Worm (Caenorhabditis elegans) whole organism, L4 larva: ENCODE data around the gene cnnm-1.

Source experiments
- D1046.2 ChIP-seq: fragments of 200-800 bp; sonication (Bioruptor generic); IDR thresholded peaks from 2 replicates; pipeline ENCODE4 v1.3.6; 2022; ENCODE audit warnings: missing genetic modification characterization, missing compliant biosample characterization
- F37D6.2 ChIP-seq: sonication (generic microtip); optimal IDR thresholded peaks from 2 replicates; lab custom pipeline; 2016; ENCODE audit warnings: mild to moderate bottlenecking, missing genetic modification characterization, missing compliant biosample characterization
- F44E2.7 ChIP-seq: fragments of 200-800 bp; sonication (Bioruptor generic); IDR thresholded peaks from 2 replicates; pipeline ENCODE4 v2.1.2; 2022; ENCODE audit warnings: missing genetic modification characterization, missing compliant biosample characterization
- F49E8.2 ChIP-seq: sonication (generic microtip); optimal IDR thresholded peaks from 2 replicates; lab custom pipeline; 2016; ENCODE audit warnings: missing compliant biosample characterization, mild to moderate bottlenecking, missing genetic modification characterization, borderline replicate concordance
- Y105C5A.15 ChIP-seq: fragments of 200-800 bp; sonication (Bioruptor generic); IDR thresholded peaks from 2 replicates; pipeline ENCODE4 v1.3.6; 2022; ENCODE audit warnings: missing genetic modification characterization, missing compliant biosample characterization
- Y5F2A.4 ChIP-seq: fragments of 200-800 bp; sonication (Bioruptor generic); optimal IDR thresholded peaks from 2 replicates; lab custom pipeline; 2018; ENCODE audit warnings: mild to moderate bottlenecking, missing genetic modification characterization, missing compliant biosample characterization
- aly-2 ChIP-seq: sonication (generic microtip); optimal IDR thresholded peaks from 2 replicates; lab custom pipeline; 2018; ENCODE audit warnings: missing biosample characterization, missing genetic modification characterization
- ama-1 ChIP-seq: fragments of 150-350 bp; optimal IDR thresholded peaks from 2 replicates; lab custom pipeline; 2014; ENCODE audit warnings: inconsistent platforms, mixed read lengths
- ceh-20 ChIP-seq: fragments of 200-800 bp; sonication (Bioruptor generic); IDR thresholded peaks from 2 replicates; pipeline ENCODE4 v1.3.6; 2022; ENCODE audit warnings: missing genetic modification reagents, missing genetic modification characterization, missing compliant biosample characterization
- ceh-62 ChIP-seq: sonication (generic microtip); optimal IDR thresholded peaks from 2 replicates; lab custom pipeline; 2017; ENCODE audit warnings: missing biosample characterization, missing genetic modification characterization
- ces-1 ChIP-seq: fragments of 150-350 bp; sonication (generic microtip); optimal IDR thresholded peaks from 4 replicates; lab custom pipeline; 2014; ENCODE audit warnings: missing biosample characterization, missing genetic modification reagents, missing genetic modification characterization
- ctbp-1 ChIP-seq: fragments of 200-800 bp; sonication (Bioruptor generic); IDR thresholded peaks from 2 replicates; pipeline ENCODE4 v1.3.6; 2022; ENCODE audit warnings: missing genetic modification reagents, missing genetic modification characterization, missing compliant biosample characterization
- daf-12 ChIP-seq: fragments of 150-350 bp; optimal IDR thresholded peaks from 2 replicates; lab custom pipeline; 2014; ENCODE audit warnings: missing biosample characterization, missing genetic modification reagents, missing genetic modification characterization
- daf-8 ChIP-seq: fragments of 200-800 bp; sonication (Bioruptor generic); IDR thresholded peaks from 2 replicates; pipeline ENCODE4 v1.3.6; 2022; ENCODE audit warnings: missing genetic modification characterization, missing compliant biosample characterization
- dve-1 ChIP-seq: sonication (generic microtip); optimal IDR thresholded peaks from 2 replicates; lab custom pipeline; 2017; ENCODE audit warnings: antibody characterized with exemption, mild to moderate bottlenecking, missing genetic modification characterization, missing compliant biosample characterization; ENCODE audit not compliant: insufficient read depth
- fkh-10 ChIP-seq: fragments of 150-350 bp; optimal IDR thresholded peaks from 2 replicates; lab custom pipeline; 2014; ENCODE audit warnings: missing biosample characterization, missing genetic modification reagents, missing genetic modification characterization
- hlh-11 ChIP-seq: fragments of 200-800 bp; sonication (Bioruptor generic); optimal IDR thresholded peaks from 2 replicates; lab custom pipeline; 2018; ENCODE audit warnings: mild to moderate bottlenecking, missing genetic modification characterization, missing compliant biosample characterization
- lim-7 ChIP-seq: fragments of 200-800 bp; sonication (Bioruptor generic); IDR thresholded peaks from 2 replicates; pipeline ENCODE4 v1.3.6; 2022; ENCODE audit warnings: missing genetic modification characterization, missing compliant biosample characterization
- lin-29 ChIP-seq: fragments of 200-800 bp; sonication (Bioruptor generic); IDR thresholded peaks from 2 replicates; pipeline ENCODE4 v1.3.6; 2022; ENCODE audit warnings: missing genetic modification reagents, missing genetic modification characterization, missing compliant biosample characterization
- nhr-102 ChIP-seq: sonication (generic microtip); optimal IDR thresholded peaks from 2 replicates; lab custom pipeline; 2016; ENCODE audit warnings: mild to moderate bottlenecking, missing genetic modification characterization, moderate library complexity, missing compliant biosample characterization
- nhr-25 ChIP-seq: sonication (generic microtip); optimal IDR thresholded peaks from 2 replicates; lab custom pipeline; 2017; ENCODE audit warnings: missing genetic modification characterization, mild to moderate bottlenecking, missing compliant biosample characterization, antibody characterized with exemption, moderate library complexity, borderline replicate concordance; ENCODE audit not compliant: insufficient read depth
- nhr-28 ChIP-seq: fragments of 150-350 bp; optimal IDR thresholded peaks from 2 replicates; lab custom pipeline; 2014; ENCODE audit warnings: missing biosample characterization, missing genetic modification characterization
- nhr-76 ChIP-seq: fragments of 150-350 bp; optimal IDR thresholded peaks from 2 replicates; lab custom pipeline; 2014; ENCODE audit warnings: missing biosample characterization, missing genetic modification characterization
- rbr-2 ChIP-seq: sonication (generic microtip); optimal IDR thresholded peaks from 2 replicates; lab custom pipeline; 2016; ENCODE audit warnings: missing genotype, missing genetic modification characterization, missing compliant biosample characterization
- sdz-12 ChIP-seq: fragments of 200-800 bp; sonication (Bioruptor generic); optimal IDR thresholded peaks from 2 replicates; lab custom pipeline; 2018; ENCODE audit warnings: mild to moderate bottlenecking, missing genetic modification characterization, missing compliant biosample characterization
- snpc-1.2 ChIP-seq: fragments of 200-800 bp; sonication (Bioruptor generic); IDR thresholded peaks from 2 replicates; pipeline ENCODE4 v1.3.6; 2022; ENCODE audit warnings: missing genetic modification reagents, missing genetic modification characterization, missing compliant biosample characterization
- spr-1 ChIP-seq: sonication (generic microtip); optimal IDR thresholded peaks from 2 replicates; lab custom pipeline; 2016; ENCODE audit warnings: mild to moderate bottlenecking, missing genetic modification characterization, missing compliant biosample characterization
- spr-3 ChIP-seq: fragments of 200-800 bp; sonication (Bioruptor generic); optimal IDR thresholded peaks from 2 replicates; lab custom pipeline; 2018; ENCODE audit warnings: mild to moderate bottlenecking, missing genetic modification characterization, missing compliant biosample characterization
- unc-39 ChIP-seq: sonication (generic microtip); optimal IDR thresholded peaks from 2 replicates; lab custom pipeline; 2017; ENCODE audit warnings: missing biosample characterization, missing genetic modification characterization
- unc-62 ChIP-seq, 3 experiments: fragments of 150-350 bp in 1 of 3; sonication (generic microtip); optimal IDR thresholded peaks in 2 of 3; peaks in 1 of 3; 1 replicate in 1 of 3; 2 replicates in 2 of 3; lab custom pipeline; 2014 to 2017; ENCODE audit warnings: missing biosample characterization in 3 of 3, missing genetic modification characterization in 3 of 3, missing genetic modification reagents in 3 of 3, missing genotype in 1 of 3
- zfp-3 ChIP-seq: fragments of 200-800 bp; sonication (Bioruptor generic); conservative IDR thresholded peaks from 2 replicates; pipeline ENCODE4 v1.3.6; 2022; ENCODE audit warnings: missing genetic modification reagents, missing genetic modification characterization, missing compliant biosample characterization
- ztf-7 ChIP-seq: fragments of 150-350 bp; optimal IDR thresholded peaks from 2 replicates; lab custom pipeline; 2014; ENCODE audit warnings: missing biosample characterization, missing genetic modification characterization

cnnm-1 gene

ce11 chrIV:17245200-17245599 is 38.6 kb upstream of the cnnm-1 start, which contains the start of gene ZK550.2 (continued):
- no peak for TF ChIP-seq lim-7 (GFP tag; lab: Robert Waterston, UW)

- TF ChIP-seq F44E2.7 (GFP tag; lab: Robert Waterston, UW): no peak
- TF ChIP-seq unc-62 (GFP tag; optimal IDR thresholded peaks at IDR 0.05 in 1 of 2; lab: Kevin White, UChicago): no peak
- no peak for TF ChIP-seq unc-62 (tag; optimal IDR thresholded peaks at IDR 0.05; lab: Kevin White, UChicago)
- no peak for TF ChIP-seq hlh-11 (tag; lab: Kevin White, UChicago)
- no peak for TF ChIP-seq dve-1 (tag; lab: Kevin White, UChicago)
- peak; percentile 17 for TF ChIP-seq ces-1 (GFP tag; lab: Kevin White, UChicago)
- TF ChIP-seq rbr-2 (tag; lab: Kevin White, UChicago): no peak
- TF ChIP-seq, all 104 proteins: peak for 1
Observed at ce11 chrIV:17238951-17239350, 32.3 kb upstream of the cnnm-1 start.

ce11 chrIV:17237029-17237428 is 30.4 kb upstream of the cnnm-1 start:
- TF ChIP-seq fkh-10 (GFP tag; lab: Kevin White, UChicago) (peak; percentile 64), ceh-20 (GFP tag; lab: Robert Waterston, UW) (no peak)

DNA sequence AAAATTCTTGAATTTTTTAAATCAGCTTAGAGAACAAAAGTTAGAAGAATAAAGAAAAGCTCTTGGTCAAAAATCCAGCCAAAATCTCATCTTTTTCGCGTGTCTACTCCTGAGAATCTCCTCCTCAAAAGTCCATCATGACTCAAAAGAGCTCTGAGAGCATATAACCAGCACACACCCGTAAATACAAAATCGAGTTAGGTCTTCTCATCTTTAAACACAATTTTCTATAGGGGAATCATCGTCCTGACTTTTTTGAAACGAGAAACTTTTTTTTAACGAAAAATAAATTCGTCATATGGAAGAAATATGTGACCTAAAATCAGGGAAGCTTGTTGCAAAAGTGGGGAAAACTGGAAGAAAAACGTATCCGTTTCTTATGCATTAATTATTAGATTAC is 26.8 kb upstream of the cnnm-1 start:
- TF ChIP-seq ces-1 (GFP tag; lab: Kevin White, UChicago): peak; percentile 77
- TF ChIP-seq nhr-76: no peak
- TF ChIP-seq nhr-102: no peak
- TF ChIP-seq fkh-10 (GFP tag; lab: Kevin White, UChicago): peak; percentile 75
- no peak for TF ChIP-seq ztf-7 (tag; lab: Kevin White, UChicago)

DNA sequence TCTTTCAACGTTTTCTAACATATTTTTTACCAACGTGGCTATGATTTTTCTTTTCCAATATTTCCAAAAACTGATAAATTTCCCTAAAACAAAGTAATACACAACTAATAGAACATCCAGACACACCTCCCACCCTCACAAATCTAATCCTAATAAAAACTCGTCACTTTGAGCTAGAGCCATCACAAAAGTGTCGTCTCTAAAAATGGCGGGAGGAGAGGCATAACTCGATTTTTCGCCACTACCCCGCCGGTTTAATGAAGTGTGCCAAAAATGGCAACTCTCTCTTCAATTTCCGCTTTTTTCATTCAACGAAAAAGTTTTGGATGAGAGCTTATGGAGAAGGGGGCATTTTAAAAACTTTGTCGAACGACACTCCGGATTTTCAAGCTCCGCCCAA is 26.3 kb upstream of the cnnm-1 start:
- TF ChIP-seq ces-1 (GFP tag; lab: Kevin White, UChicago) (peak; percentile 41), spr-3 (no peak)

ce11 chrIV:17230958-17231357 is 24.3 kb upstream of the cnnm-1 start, which contains the start of gene npr-32:
npr-32 (minus strand) TSS chrIV:17231058.
- no peak for TF ChIP-seq daf-8 (GFP tag; lab: Robert Waterston, UW)
- TF ChIP-seq sdz-12: no peak
- TF ChIP-seq nhr-25 (tag; lab: Kevin White, UChicago): no peak
- no peak for TF ChIP-seq zfp-3 (GFP tag; lab: Robert Waterston, UW)
- no peak for TF ChIP-seq snpc-1.2 (GFP tag; lab: Robert Waterston, UW)
- TF ChIP-seq spr-1 (tag; lab: Kevin White, UChicago): no peak
- no peak for TF ChIP-seq Y105C5A.15
- no peak for TF ChIP-seq daf-12 (tag; lab: Kevin White, UChicago)
- no peak for TF ChIP-seq aly-2 (tag; lab: Kevin White, UChicago)
- no peak for TF ChIP-seq lin-29 (GFP tag; lab: Robert Waterston, UW)
- no peak for TF ChIP-seq ceh-62 (tag; lab: Kevin White, UChicago)
- no peak for TF ChIP-seq D1046.2
- no peak for TF ChIP-seq fkh-10 (GFP tag; lab: Kevin White, UChicago)

DNA sequence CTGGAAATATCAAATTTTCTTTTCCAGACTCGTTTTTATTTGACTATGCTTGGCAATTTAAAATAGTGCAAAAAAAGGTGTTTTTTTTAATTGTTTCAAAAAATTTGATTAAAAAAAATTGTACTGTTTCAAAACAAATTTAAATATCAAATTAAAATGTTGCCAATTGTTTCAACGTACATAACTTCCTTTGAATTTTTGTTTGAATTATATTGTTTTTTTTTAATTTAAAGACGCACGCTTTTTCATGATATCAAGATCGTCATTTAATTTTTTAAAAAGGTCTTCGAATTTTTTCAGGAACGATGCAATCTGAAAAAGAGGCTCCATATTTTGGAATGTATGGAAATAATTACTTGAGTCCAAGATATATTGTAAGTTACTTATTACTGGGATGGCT is 16.8 kb upstream of the cnnm-1 start, which contains the start of gene Y116A8B.4:
TSS of gene Y116A8B.4 (plus strand) at position 301 of the 400 bp plus-strand sequence.
- TF ChIP-seq F37D6.2 (tag; lab: Kevin White, UChicago) (no peak), lin-29 (GFP tag; lab: Robert Waterston, UW) (no peak), F49E8.2 (no peak), Y5F2A.4 (GFP tag; lab: Kevin White, UChicago) (no peak), unc-39 (tag; lab: Kevin White, UChicago) (no peak), nhr-28 (tag; lab: Kevin White, UChicago) (no peak), ama-1 (lab: Kevin White, UChicago) (no peak), ctbp-1 (GFP tag; lab: Robert Waterston, UW) (no peak)
